Worm (Caenorhabditis elegans) whole organism, early embryonic: ENCODE results near the gene cutl-19.

Source experiments
- ama-1 ChIP-seq: fragments of 150-350 bp; optimal IDR thresholded peaks from 2 replicates; lab custom pipeline; 2014
- pes-1 ChIP-seq: fragments of 200-800 bp; sonication (Bioruptor generic); IDR thresholded peaks from 2 replicates; pipeline ENCODE4 v1.3.6; 2022; ENCODE audit warnings: missing genetic modification reagents, missing genetic modification characterization, missing compliant biosample characterization

- no peak for TF ChIP-seq pes-1 (GFP tag; lab: Robert Waterston, UW)
- no peak for TF ChIP-seq ama-1 (lab: Kevin White, UChicago)
Measured at ce11 chrIII:5244539-5244938, 27.1 kb upstream of the cutl-19 start, which contains the start of gene cnd-1.
